Worm (Caenorhabditis elegans): ENCODE data around the gene psf-1.

The psf-1 gene

ce11 chrII:9931012-9931411 lies 37.5 kb upstream of the psf-1 start (continued):
- peak; percentile 12 for TF ChIP-seq nhr-11 (tag; optimal IDR thresholded peaks at IDR 0.05)
- TF ChIP-seq Y48G9A.11 (GFP tag; IDR thresholded peaks at IDR 0.05): no peak
- TF ChIP-seq ztf-7 (tag; optimal IDR thresholded peaks at IDR 0.05): no peak
- TF ChIP-seq ces-1 (GFP tag; optimal IDR thresholded peaks at IDR 0.05): no peak
- peak; percentile 56 for TF ChIP-seq mxl-3 (GFP tag; optimal IDR thresholded peaks at IDR 0.05)
- TF ChIP-seq hif-1 (tag; optimal IDR thresholded peaks at IDR 0.05): peak in 1 of 2 experiments; percentile 80
- TF ChIP-seq ama-1 (optimal IDR thresholded peaks at IDR 0.05): no peak
- no peak for TF ChIP-seq daf-16 (GFP tag; optimal IDR thresholded peaks at IDR 0.05)
- no peak for TF ChIP-seq daf-16 (tag; optimal IDR thresholded peaks at IDR 0.05)
- no peak for TF ChIP-seq fos-1 (tag; optimal IDR thresholded peaks at IDR 0.05)
- TF ChIP-seq lim-7 (GFP tag; IDR thresholded peaks at IDR 0.05): no peak
- TF ChIP-seq pha-4 (GFP tag; IDR thresholded peaks at IDR 0.05): no peak
- no peak for TF ChIP-seq pha-4 (tag; optimal IDR thresholded peaks at IDR 0.05)
- peak; percentile 44 for TF ChIP-seq hmg-1.1 (GFP tag; IDR thresholded peaks at IDR 0.05)
- peak; percentile 14 for TF ChIP-seq dve-1 (tag; optimal IDR thresholded peaks at IDR 0.05; ENCODE audit: insufficient read depth)
- TF ChIP-seq spr-1 (tag; optimal IDR thresholded peaks at IDR 0.05): no peak
- TF ChIP-seq ztf-11 (tag; optimal IDR thresholded peaks at IDR 0.05): no peak
- TF ChIP-seq dmd-9 (GFP tag; IDR thresholded peaks at IDR 0.05): no peak
- TF ChIP-seq lin-39 (tag; optimal IDR thresholded peaks at IDR 0.05): no peak
- no peak for TF ChIP-seq F49E8.2 (tag; optimal IDR thresholded peaks at IDR 0.05; ENCODE audit: borderline replicate concordance)
- TF ChIP-seq gei-8 (GFP tag; optimal IDR thresholded peaks at IDR 0.05): no peak
- TF ChIP-seq Y75B8A.6 (GFP tag; IDR thresholded peaks at IDR 0.05): no peak
- no peak for TF ChIP-seq nhr-48 (tag; optimal IDR thresholded peaks at IDR 0.05)
- peak; percentile 22 for TF ChIP-seq dpl-1 (GFP tag; optimal IDR thresholded peaks at IDR 0.05)
- TF ChIP-seq arid-1 (GFP tag; conservative IDR thresholded peaks at IDR 0.05): no peak
- TF ChIP-seq nhr-28 (tag; optimal IDR thresholded peaks at IDR 0.05): no peak
- no peak for TF ChIP-seq nhr-41 (GFP tag; IDR thresholded peaks at IDR 0.05)
- peak in 1 of 2 experiments; percentile 40 for TF ChIP-seq lsy-2 (tag; optimal IDR thresholded peaks at IDR 0.05)
- no peak for TF ChIP-seq jun-1 (tag; optimal IDR thresholded peaks at IDR 0.05)
- no peak for TF ChIP-seq snpc-1.2 (GFP tag; IDR thresholded peaks at IDR 0.05)
- no peak for TF ChIP-seq egl-43 (GFP tag; IDR thresholded peaks at IDR 0.05)
- no peak for TF ChIP-seq ceh-44 (GFP tag; IDR thresholded peaks at IDR 0.05)
- TF ChIP-seq dmd-8 (GFP tag; IDR thresholded peaks at IDR 0.05): 0 out of 2 replicates have a peak, but pooled peaks have one; percentile 51
- no peak for TF ChIP-seq lin-15B (tag; optimal IDR thresholded peaks at IDR 0.05)
- TF ChIP-seq php-3 (GFP tag; IDR thresholded peaks at IDR 0.05): no peak
- peak; percentile 30 for TF ChIP-seq duxl-1 (tag; optimal IDR thresholded peaks at IDR 0.05; ENCODE audit: poor library complexity)
- TF ChIP-seq aha-1 (tag): peak; percentile 52
- TF ChIP-seq dmd-6 (GFP tag; IDR thresholded peaks at IDR 0.05): no peak; the same call in 1 of the 2 replicates
- no peak for TF ChIP-seq Y105C5A.15 (GFP tag; IDR thresholded peaks at IDR 0.05)
- no peak for TF ChIP-seq F44E2.7 (GFP tag; IDR thresholded peaks at IDR 0.05)
- TF ChIP-seq daf-12 (tag; optimal IDR thresholded peaks at IDR 0.05): no peak
- TF ChIP-seq nhr-10 (tag; optimal IDR thresholded peaks at IDR 0.05): no peak
- no peak for TF ChIP-seq attf-4 (tag; optimal IDR thresholded peaks at IDR 0.05)
- TF ChIP-seq zfp-2 (tag; optimal IDR thresholded peaks at IDR 0.05): no peak
- no peak for TF ChIP-seq cey-2 (tag; optimal IDR thresholded peaks at IDR 0.05; ENCODE audit: borderline replicate concordance, insufficient read depth)
- TF ChIP-seq T26A8.4 (GFP tag; IDR thresholded peaks at IDR 0.05): no peak
- TF ChIP-seq lin-38 (GFP tag; IDR thresholded peaks at IDR 0.05): peak; percentile 38
- TF ChIP-seq Y5F2A.4 (GFP tag; optimal IDR thresholded peaks at IDR 0.05): no peak
- TF ChIP-seq ceh-32 (tag; optimal IDR thresholded peaks at IDR 0.05; ENCODE audit: poor library complexity): no peak
- TF ChIP-seq sdz-12 (GFP tag; optimal IDR thresholded peaks at IDR 0.05): no peak
- no peak for TF ChIP-seq aly-2 (tag; optimal IDR thresholded peaks at IDR 0.05)
- no peak for TF ChIP-seq nhr-237 (tag; optimal IDR thresholded peaks at IDR 0.05)
- TF ChIP-seq mep-1 (tag; optimal IDR thresholded peaks at IDR 0.05): peak; percentile 21

All from whole organism, L4 larva.